Worm (Caenorhabditis elegans) whole organism, young adult: ENCODE data around the gene ncam-1.
A peak's percentile ranks its signal among the peaks of the same experiment; 100 is the strongest.

Experiments
- B0019.2 ChIP-seq: fragments of 200-800 bp; sonication (Bioruptor generic); conservative IDR thresholded peaks from 2 replicates; pipeline ENCODE4 v1.3.6; 2022; ENCODE audit warnings: missing genetic modification reagents, missing genetic modification characterization, missing compliant biosample characterization
- Y53F4B.3 ChIP-seq: fragments of 200-800 bp; sonication (Bioruptor generic); IDR thresholded peaks from 2 replicates; pipeline ENCODE4 v1.3.6; 2022; ENCODE audit warnings: missing genetic modification reagents, missing genetic modification characterization, missing compliant biosample characterization
- Y53G8AR.9 ChIP-seq: fragments of 200-800 bp; sonication (Bioruptor generic); conservative IDR thresholded peaks from 2 replicates; pipeline ENCODE4 v1.3.6; 2022; ENCODE audit warnings: missing genetic modification reagents, missing genetic modification characterization, missing compliant biosample characterization
- Y56A3A.18 ChIP-seq: fragments of 200-800 bp; sonication (Bioruptor generic); IDR thresholded peaks from 2 replicates; pipeline ENCODE4 v1.3.6; 2022; ENCODE audit warnings: missing genetic modification reagents, missing genetic modification characterization, missing compliant biosample characterization
- ceh-40 ChIP-seq: fragments of 200-800 bp; sonication (Bioruptor generic); IDR thresholded peaks from 2 replicates; pipeline ENCODE4 v1.3.6; 2022; ENCODE audit warnings: missing genetic modification characterization, missing compliant biosample characterization
- him-1 ChIP-seq: sonication (generic microtip); optimal IDR thresholded peaks from 2 replicates; lab custom pipeline; 2016; ENCODE audit warnings: missing genotype, missing genetic modification reagents, missing genetic modification characterization, missing compliant biosample characterization
- hlh-12 ChIP-seq: sonication (generic microtip); optimal IDR thresholded peaks from 2 replicates; lab custom pipeline; 2016; ENCODE audit warnings: missing genetic modification characterization, missing compliant biosample characterization
- hrde-1 ChIP-seq: sonication (generic microtip); optimal IDR thresholded peaks from 2 replicates; lab custom pipeline; 2016; ENCODE audit warnings: missing genetic modification characterization, mild to moderate bottlenecking, missing compliant biosample characterization, moderate library complexity, missing genotype, missing genetic modification reagents, borderline replicate concordance
- let-607 ChIP-seq, 2 experiments: fragments of 200-800 bp in 1 of 2; sonication (Bioruptor generic) in 1 of 2; sonication (generic microtip) in 1 of 2; optimal IDR thresholded peaks; 2 replicates each; lab custom pipeline; 2016 to 2018; ENCODE audit warnings: mild to moderate bottlenecking in 2 of 2, missing compliant biosample characterization in 2 of 2, missing genetic modification characterization in 2 of 2, moderate library complexity in 2 of 2, missing genotype in 1 of 2
- lin-26 ChIP-seq: fragments of 200-800 bp; sonication (Bioruptor generic); IDR thresholded peaks from 2 replicates; pipeline ENCODE4 v1.3.6; 2022; ENCODE audit warnings: missing genetic modification reagents, missing genetic modification characterization, missing compliant biosample characterization
- lsy-27 ChIP-seq: sonication (generic microtip); optimal IDR thresholded peaks from 2 replicates; lab custom pipeline; 2017; ENCODE audit warnings: missing genetic modification characterization, mild to moderate bottlenecking, missing compliant biosample characterization, antibody characterized with exemption, missing genotype, borderline replicate concordance; ENCODE audit not compliant: insufficient read depth
- snpc-4 ChIP-seq, 5 experiments: fragments of 150-350 bp in 1 of 5; sonication (generic microtip) in 4 of 5; optimal IDR thresholded peaks; 2 replicates each; lab custom pipeline; 2014 to 2018; ENCODE audit warnings: missing genetic modification characterization in 5 of 5, missing biosample characterization in 3 of 5, antibody characterized with exemption in 2 of 5, mild to moderate bottlenecking in 2 of 5, missing compliant biosample characterization in 2 of 5, missing genotype in 2 of 5, moderate library complexity in 2 of 5, missing genetic modification reagents in 1 of 5
- unc-62 ChIP-seq: fragments of 150-350 bp; optimal IDR thresholded peaks from 2 replicates; lab custom pipeline; 2014; ENCODE audit warnings: missing biosample characterization, missing genetic modification reagents, missing genetic modification characterization
- ztf-25 ChIP-seq: fragments of 200-800 bp; sonication (Bioruptor generic); IDR thresholded peaks from 2 replicates; pipeline ENCODE4 v1.3.6; 2022; ENCODE audit warnings: missing genetic modification reagents, missing genetic modification characterization, missing compliant biosample characterization

ce11 chrX:727737-728136, 36.0 kb downstream of the ncam-1 start:
- TF ChIP-seq Y53F4B.3 (GFP tag; lab: Robert Waterston, UW) (no peak), hlh-12 (tag; lab: Kevin White, UChicago) (no peak), hrde-1 (tag; lab: Kevin White, UChicago) (no peak), B0019.2 (no peak), ceh-40 (GFP tag; lab: Robert Waterston, UW) (no peak), lsy-27 (tag; lab: Kevin White, UChicago) (no peak), lin-26 (GFP tag; lab: Robert Waterston, UW) (no peak), Y56A3A.18 (peak; percentile 61; the same call in 1 of the 2 replicates), snpc-4 (GFP tag; optimal IDR thresholded peaks at IDR 0.05; lab: Kevin White, UChicago) (no peak), snpc-4 (tag; optimal IDR thresholded peaks at IDR 0.05; lab: Kevin White, UChicago) (no peak), Y53G8AR.9 (GFP tag; lab: Robert Waterston, UW) (no peak), him-1 (tag; lab: Kevin White, UChicago) (no peak), unc-62 (GFP tag; lab: Kevin White, UChicago) (peak; percentile 13), let-607 (tag; optimal IDR thresholded peaks at IDR 0.05; lab: Kevin White, UChicago) (peak in 1 of 2 experiments; percentile 43), ztf-25 (GFP tag; lab: Robert Waterston, UW) (no peak)
